Fruit fly (Drosophila melanogaster): Measurements from ENCODE around the gene St2.

The St2 gene

dm6 chr3R:9246879-9247621 is 4.6 kb upstream of the St2 start:
- no peak for TF ChIP-seq CG8478 (optimal IDR thresholded peaks at IDR 0.05)

dm6 chr3R:9249025-9249735 is 2.5 kb upstream of the St2 start:
- no peak for TF ChIP-seq CG8478 (optimal IDR thresholded peaks at IDR 0.05)
- no peak for TF ChIP-seq usp (GFP tag; optimal IDR thresholded peaks at IDR 0.05)
- TF ChIP-seq EcR (GFP tag; optimal IDR thresholded peaks at IDR 0.05) = no peak
- TF ChIP-seq Dll (optimal IDR thresholded peaks at IDR 0.05) = no peak
- no peak for TF ChIP-seq psq (optimal IDR thresholded peaks at IDR 0.05)
- no peak for TF ChIP-seq pan (optimal IDR thresholded peaks at IDR 0.05)

- TF ChIP-seq psq (optimal IDR thresholded peaks at IDR 0.05) = no peak
- TF ChIP-seq EcR (GFP tag; optimal IDR thresholded peaks at IDR 0.05) = no peak
- TF ChIP-seq Dll (optimal IDR thresholded peaks at IDR 0.05) = no peak
- no peak for TF ChIP-seq pan (optimal IDR thresholded peaks at IDR 0.05)
- TF ChIP-seq CG8478 (optimal IDR thresholded peaks at IDR 0.05) = no peak
- TF ChIP-seq usp (GFP tag; optimal IDR thresholded peaks at IDR 0.05) = no peak
These were observed 2.0 kb upstream of the St2 start for dm6 chr3R:9249736-9250044.

- TF ChIP-seq EcR (GFP tag; optimal IDR thresholded peaks at IDR 0.05) (no peak), pan (optimal IDR thresholded peaks at IDR 0.05) (no peak), psq (optimal IDR thresholded peaks at IDR 0.05) (no peak), CG8478 (optimal IDR thresholded peaks at IDR 0.05) (no peak), Dll (optimal IDR thresholded peaks at IDR 0.05) (no peak), usp (GFP tag; optimal IDR thresholded peaks at IDR 0.05) (no peak)
These were observed 775 bp upstream of the St2 start for dm6 chr3R:9250868-9251267.

dm6 chr3R:9254798-9255197 is 3.2 kb downstream of the St2 start, which contains the start of gene CG16734:
Gene CG16734, plus strand, starts transcription at chr3R:9255052.
- no peak for TF ChIP-seq pan (optimal IDR thresholded peaks at IDR 0.05)
- TF ChIP-seq EcR (GFP tag; optimal IDR thresholded peaks at IDR 0.05) = no peak
- no peak for TF ChIP-seq psq (optimal IDR thresholded peaks at IDR 0.05)
- TF ChIP-seq Dll (optimal IDR thresholded peaks at IDR 0.05) = no peak
- TF ChIP-seq CG8478 (optimal IDR thresholded peaks at IDR 0.05) = no peak
- no peak for TF ChIP-seq usp (GFP tag; optimal IDR thresholded peaks at IDR 0.05)

dm6 chr3R:9257616-9258015 is 6.0 kb downstream of the St2 start, which contains the start of gene CG16736:
Gene CG16736, minus strand, starts transcription at chr3R:9257716.
- TF ChIP-seq psq (optimal IDR thresholded peaks at IDR 0.05) (no peak), CG8478 (optimal IDR thresholded peaks at IDR 0.05) (no peak), EcR (GFP tag; optimal IDR thresholded peaks at IDR 0.05) (no peak), Dll (optimal IDR thresholded peaks at IDR 0.05) (no peak), pan (optimal IDR thresholded peaks at IDR 0.05) (no peak), usp (GFP tag; optimal IDR thresholded peaks at IDR 0.05) (no peak)

- TF ChIP-seq usp (GFP tag; optimal IDR thresholded peaks at IDR 0.05) (no peak), CG8478 (optimal IDR thresholded peaks at IDR 0.05) (no peak), psq (optimal IDR thresholded peaks at IDR 0.05) (no peak), pan (optimal IDR thresholded peaks at IDR 0.05) (no peak), Dll (optimal IDR thresholded peaks at IDR 0.05) (no peak), EcR (GFP tag; optimal IDR thresholded peaks at IDR 0.05) (no peak)
These were observed 6.9 kb downstream of the St2 start, which contains the start of the genes Ibf2 and Ibf1 for dm6 chr3R:9258252-9259225. Gene Ibf2, minus strand, starts transcription at chr3R:9258501. Gene Ibf1, plus strand, starts transcription at chr3R:9258964.

dm6 chr3R:9260421-9260973 is 8.9 kb downstream of the St2 start, which contains the start of gene ATP6AP2:
Gene ATP6AP2, plus strand, starts transcription at chr3R:9260638.
- TF ChIP-seq psq (optimal IDR thresholded peaks at IDR 0.05) = no peak
- TF ChIP-seq usp (GFP tag; optimal IDR thresholded peaks at IDR 0.05) = no peak
- no peak for TF ChIP-seq EcR (GFP tag; optimal IDR thresholded peaks at IDR 0.05)
- no peak for TF ChIP-seq Dll (optimal IDR thresholded peaks at IDR 0.05)

dm6 chr3R:9264042-9264441 is 12.4 kb downstream of the St2 start, which contains the start of gene sage:
Gene sage, minus strand, starts transcription at chr3R:9264142.
- TF ChIP-seq usp (GFP tag; optimal IDR thresholded peaks at IDR 0.05) (no peak), pan (optimal IDR thresholded peaks at IDR 0.05) (no peak), CG8478 (optimal IDR thresholded peaks at IDR 0.05) (no peak), psq (optimal IDR thresholded peaks at IDR 0.05) (no peak), Dll (optimal IDR thresholded peaks at IDR 0.05) (no peak), EcR (GFP tag; optimal IDR thresholded peaks at IDR 0.05) (no peak)

dm6 chr3R:9266765-9267164 is 15.1 kb downstream of the St2 start, which contains the start of the genes TrpRS and Vps16A:
Gene TrpRS, minus strand, starts transcription at chr3R:9266904.
Gene Vps16A, plus strand, starts transcription at chr3R:9267019.
- TF ChIP-seq pan (optimal IDR thresholded peaks at IDR 0.05) (no peak), Dll (optimal IDR thresholded peaks at IDR 0.05) (no peak), CG8478 (optimal IDR thresholded peaks at IDR 0.05) (no peak)

dm6 chr3R:9287710-9288109 is 36.1 kb downstream of the St2 start:
- TF ChIP-seq psq (optimal IDR thresholded peaks at IDR 0.05) = no peak
- TF ChIP-seq pan (optimal IDR thresholded peaks at IDR 0.05) = no peak
- no peak for TF ChIP-seq CG8478 (optimal IDR thresholded peaks at IDR 0.05)
- no peak for TF ChIP-seq Dll (optimal IDR thresholded peaks at IDR 0.05)
- no peak for TF ChIP-seq usp (GFP tag; optimal IDR thresholded peaks at IDR 0.05)
- TF ChIP-seq EcR (GFP tag; optimal IDR thresholded peaks at IDR 0.05) = no peak
